Fruit fly (Drosophila melanogaster) whole organism, embryonic: ENCODE measurements around the gene ppk20.

ENCODE experiments used
- CG1024 ChIP-seq: fragments of 200-800 bp; sonication (Bioruptor generic); IDR thresholded peaks from 2 replicates; pipeline ENCODE4 v1.3.6; 2022; ENCODE audit warnings: missing biosample characterization, missing genetic modification characterization
- CG10321 ChIP-seq: fragments of 200-800 bp; sonication (Bioruptor generic); IDR thresholded peaks from 2 replicates; pipeline ENCODE4 v1.3.6; 2022; ENCODE audit warnings: missing biosample characterization, missing genetic modification characterization
- CG10543 ChIP-seq: fragments of 200-800 bp; sonication (Bioruptor generic); optimal IDR thresholded peaks from 3 replicates; lab custom pipeline; 2017; ENCODE audit warnings: missing biosample characterization, mild to moderate bottlenecking, missing genetic modification characterization, moderate library complexity
- CG11093 ChIP-seq: fragments of 200-800 bp; sonication (Bioruptor generic); IDR thresholded peaks from 3 replicates; pipeline ENCODE4 v1.3.6; 2022; ENCODE audit warnings: missing biosample characterization, missing genetic modification characterization
- CG13296 ChIP-seq: fragments of 200-800 bp; sonication (Bioruptor generic); optimal IDR thresholded peaks from 3 replicates; lab custom pipeline; 2018; ENCODE audit warnings: missing biosample characterization, mild to moderate bottlenecking, missing genetic modification characterization
- CG18011 ChIP-seq: fragments of 200-800 bp; sonication (Bioruptor generic); optimal IDR thresholded peaks from 2 replicates; lab custom pipeline; 2017; ENCODE audit warnings: missing biosample characterization, missing genetic modification characterization, mild to moderate bottlenecking, moderate library complexity, missing genotype
- CG1832 ChIP-seq: fragments of 200-800 bp; sonication (Bioruptor generic); optimal IDR thresholded peaks from 2 replicates; lab custom pipeline; 2017; ENCODE audit warnings: missing biosample characterization, mild to moderate bottlenecking, missing genetic modification characterization, inconsistent platforms
- CG2129 ChIP-seq: fragments of 200-800 bp; sonication (Bioruptor generic); IDR thresholded peaks from 2 replicates; pipeline ENCODE4 v1.3.6; 2022; ENCODE audit warnings: missing biosample characterization, missing genetic modification characterization; ENCODE audit not compliant: partially characterized antibody
- CG2712 ChIP-seq: fragments of 200-800 bp; optimal IDR thresholded peaks from 3 replicates; lab custom pipeline; 2019; ENCODE audit warnings: missing biosample characterization, mild to moderate bottlenecking, missing genetic modification characterization, moderate library complexity
- CG3163 ChIP-seq: fragments of 200-800 bp; sonication (Bioruptor generic); optimal IDR thresholded peaks from 3 replicates; lab custom pipeline; 2016; ENCODE audit warnings: missing biosample characterization, missing genetic modification characterization
- CG34224 ChIP-seq: fragments of 200-800 bp; sonication (Bioruptor generic); IDR thresholded peaks from 3 replicates; pipeline ENCODE4 v1.3.6; 2022; ENCODE audit warnings: missing biosample characterization, missing genetic modification characterization; ENCODE audit not compliant: partially characterized antibody
- CG6683 ChIP-seq: fragments of 200-800 bp; sonication (Bioruptor generic); optimal IDR thresholded peaks from 2 replicates; lab custom pipeline; 2017; ENCODE audit warnings: missing biosample characterization, mild to moderate bottlenecking, missing genetic modification characterization, missing genetic modification reagents
- CG8281 ChIP-seq: fragments of 200-800 bp; sonication (Bioruptor generic); optimal IDR thresholded peaks from 2 replicates; lab custom pipeline; 2018; ENCODE audit warnings: missing biosample characterization, mild to moderate bottlenecking, missing genetic modification characterization, moderate library complexity
- CG9609 ChIP-seq: fragments of 200-800 bp; sonication (Bioruptor generic); optimal IDR thresholded peaks from 3 replicates; lab custom pipeline; 2016; ENCODE audit warnings: missing biosample characterization, missing genetic modification characterization
- CG9797 ChIP-seq: fragments of 200-800 bp; sonication (Bioruptor generic); optimal IDR thresholded peaks from 3 replicates; lab custom pipeline; 2018; ENCODE audit warnings: missing biosample characterization, mild to moderate bottlenecking, missing genetic modification characterization
- Chrac-16 ChIP-seq: fragments of 200-800 bp; sonication (Bioruptor generic); optimal IDR thresholded peaks from 3 replicates; lab custom pipeline; 2016; ENCODE audit warnings: missing biosample characterization, missing genetic modification characterization
- CkIIα-i1 ChIP-seq: fragments of 200-800 bp; sonication (Bioruptor generic); IDR thresholded peaks from 2 replicates; pipeline ENCODE4 v1.3.6; 2022; ENCODE audit warnings: missing biosample characterization, missing genetic modification characterization
- Fer2 ChIP-seq: fragments of 200-800 bp; sonication (Bioruptor generic); optimal IDR thresholded peaks from 2 replicates; lab custom pipeline; 2018; ENCODE audit warnings: missing biosample characterization, mild to moderate bottlenecking, missing genetic modification characterization, moderate library complexity
- Hey ChIP-seq: fragments of 200-800 bp; sonication (Bioruptor generic); optimal IDR thresholded peaks from 3 replicates; lab custom pipeline; 2018; ENCODE audit warnings: missing biosample characterization, mild to moderate bottlenecking, missing genetic modification characterization
- HmgD ChIP-seq: fragments of 200-800 bp; sonication (Bioruptor generic); optimal IDR thresholded peaks from 3 replicates; lab custom pipeline; 2016; ENCODE audit warnings: missing biosample characterization, missing genetic modification characterization
- Jarid2 ChIP-seq: fragments of 200-800 bp; sonication (Bioruptor generic); optimal IDR thresholded peaks from 3 replicates; lab custom pipeline; 2017; ENCODE audit warnings: mild to moderate bottlenecking, missing biosample characterization, missing genetic modification reagents, missing genetic modification characterization
- Lhr ChIP-seq: fragments of 200-800 bp; sonication (Bioruptor generic); optimal IDR thresholded peaks from 3 replicates; lab custom pipeline; 2017; ENCODE audit warnings: mild to moderate bottlenecking, missing biosample characterization, missing genetic modification reagents, missing genetic modification characterization
- Mrtf ChIP-seq: fragments of 200-800 bp; sonication (Bioruptor generic); IDR thresholded peaks from 3 replicates; pipeline ENCODE4 v1.3.6; 2022; ENCODE audit warnings: missing biosample characterization, missing genetic modification characterization
- NfI ChIP-seq: fragments of 200-800 bp; sonication (Bioruptor generic); optimal IDR thresholded peaks from 3 replicates; lab custom pipeline; 2018; ENCODE audit warnings: missing biosample characterization, mild to moderate bottlenecking, missing genetic modification characterization, moderate library complexity
- Ravus ChIP-seq: fragments of 200-800 bp; sonication (Bioruptor generic); IDR thresholded peaks from 2 replicates; pipeline ENCODE4 v1.3.6; 2022; ENCODE audit warnings: missing biosample characterization, missing genetic modification characterization
- Stat92E ChIP-seq, 3 experiments: fragments of >200 bp in 2 of 3; fragments of 200-800 bp in 1 of 3; sonication (Bioruptor generic) in 1 of 3; optimal IDR thresholded peaks; 2 replicates each; lab custom pipeline; 2017 to 2019; ENCODE audit warnings: missing biosample characterization in 3 of 3, missing genetic modification characterization in 3 of 3, mild to moderate bottlenecking in 1 of 3, moderate library complexity in 1 of 3
- Vsx1 ChIP-seq: fragments of 200-800 bp; sonication (Bioruptor generic); optimal IDR thresholded peaks from 2 replicates; lab custom pipeline; 2017; ENCODE audit warnings: missing biosample characterization, mild to moderate bottlenecking, missing genetic modification characterization, missing genetic modification reagents
- YL-1 ChIP-seq: fragments of 200-800 bp; sonication (Bioruptor generic); optimal IDR thresholded peaks from 3 replicates; lab custom pipeline; 2017; ENCODE audit warnings: missing biosample characterization, mild to moderate bottlenecking, missing genetic modification characterization
- ara ChIP-seq: fragments of 200-800 bp; sonication (Bioruptor generic); IDR thresholded peaks from 2 replicates; pipeline ENCODE4 v1.3.6; 2022; ENCODE audit warnings: missing biosample characterization, missing genetic modification characterization
- ase ChIP-seq: fragments of 200-800 bp; sonication (Bioruptor generic); IDR thresholded peaks from 3 replicates; pipeline ENCODE4 v1.3.6; 2022; ENCODE audit warnings: missing biosample characterization, missing genetic modification characterization
- bowl ChIP-seq: fragments of 200-800 bp; sonication (Bioruptor generic); IDR thresholded peaks from 2 replicates; pipeline ENCODE4 v1.3.6; 2022; ENCODE audit warnings: missing biosample characterization, missing genetic modification characterization
- br ChIP-seq: fragments of >200 bp; optimal IDR thresholded peaks from 2 replicates; lab custom pipeline; 2017
- dm ChIP-seq: fragments of 200-800 bp; sonication (Bioruptor generic); optimal IDR thresholded peaks from 3 replicates; lab custom pipeline; 2016; ENCODE audit warnings: missing biosample characterization, missing genetic modification characterization
- ems ChIP-seq: fragments of 200-800 bp; sonication (Bioruptor generic); optimal IDR thresholded peaks from 3 replicates; lab custom pipeline; 2016; ENCODE audit warnings: missing biosample characterization, missing genetic modification characterization
- fd102C ChIP-seq: fragments of 200-800 bp; sonication (Bioruptor generic); optimal IDR thresholded peaks from 2 replicates; lab custom pipeline; 2018; ENCODE audit warnings: missing biosample characterization, mild to moderate bottlenecking, missing genetic modification characterization, moderate library complexity
- fru ChIP-seq: fragments of >200 bp; optimal IDR thresholded peaks from 2 replicates; lab custom pipeline; 2017
- kay ChIP-seq: fragments of 200-800 bp; sonication (Bioruptor generic); optimal IDR thresholded peaks from 2 replicates; lab custom pipeline; 2016; ENCODE audit warnings: missing biosample characterization, missing genetic modification characterization
- kni ChIP-seq: fragments of 200-800 bp; sonication (Bioruptor generic); optimal IDR thresholded peaks from 3 replicates; lab custom pipeline; 2017; ENCODE audit warnings: mild to moderate bottlenecking, missing biosample characterization, missing genetic modification reagents, missing genetic modification characterization
- nerfin-1 ChIP-seq: fragments of 200-800 bp; sonication (Bioruptor generic); optimal IDR thresholded peaks from 3 replicates; lab custom pipeline; 2019; ENCODE audit warnings: missing biosample characterization, mild to moderate bottlenecking, missing genetic modification characterization, moderate library complexity
- onecut ChIP-seq: fragments of 200-800 bp; sonication (Bioruptor generic); IDR thresholded peaks from 2 replicates; pipeline ENCODE4 v1.3.6; 2022; ENCODE audit warnings: missing biosample characterization, missing genetic modification characterization
- psq ChIP-seq: fragments of 200-800 bp; sonication (Bioruptor generic); optimal IDR thresholded peaks from 2 replicates; lab custom pipeline; 2017; ENCODE audit warnings: missing biosample characterization, missing genetic modification characterization
- ranshi ChIP-seq: fragments of 200-800 bp; sonication (Bioruptor generic); IDR thresholded peaks from 2 replicates; pipeline ENCODE4 v1.3.6; 2022; ENCODE audit warnings: missing biosample characterization, missing genetic modification characterization
- sc ChIP-seq, 3 experiments: fragments of >200 bp in 2 of 3; fragments of 200-800 bp in 1 of 3; sonication (Bioruptor generic) in 1 of 3; optimal IDR thresholded peaks; 2 replicates in 2 of 3; 3 replicates in 1 of 3; lab custom pipeline; 2017; ENCODE audit warnings: mild to moderate bottlenecking in 1 of 3, missing biosample characterization in 1 of 3, missing genetic modification characterization in 1 of 3, missing genetic modification reagents in 1 of 3
- sim ChIP-seq: fragments of 200-800 bp; sonication (Bioruptor generic); IDR thresholded peaks from 2 replicates; pipeline ENCODE4 v1.3.6; 2022; ENCODE audit warnings: missing biosample characterization, missing genetic modification characterization
- sisA ChIP-seq: fragments of 200-800 bp; sonication (Bioruptor generic); IDR thresholded peaks from 2 replicates; pipeline ENCODE4 v1.3.6; 2022; ENCODE audit warnings: missing biosample characterization, missing genetic modification characterization
- slou ChIP-seq: fragments of 200-800 bp; sonication (Bioruptor generic); optimal IDR thresholded peaks from 3 replicates; lab custom pipeline; 2016; ENCODE audit warnings: missing biosample characterization, missing genetic modification characterization
- slp2 ChIP-seq: fragments of 200-800 bp; sonication (Bioruptor generic); optimal IDR thresholded peaks from 2 replicates; lab custom pipeline; 2016; ENCODE audit warnings: missing biosample characterization, missing genetic modification characterization
- sqz ChIP-seq: fragments of 200-800 bp; sonication (Bioruptor generic); optimal IDR thresholded peaks from 3 replicates; lab custom pipeline; 2018; ENCODE audit warnings: missing biosample characterization, mild to moderate bottlenecking, missing genetic modification characterization
- stc ChIP-seq: fragments of 200-800 bp; sonication (Bioruptor generic); IDR thresholded peaks from 2 replicates; pipeline ENCODE4 v1.3.6; 2022; ENCODE audit warnings: missing biosample characterization, missing genetic modification characterization
- zen2 ChIP-seq: fragments of 200-800 bp; sonication (Bioruptor generic); IDR thresholded peaks from 3 replicates; pipeline ENCODE4 v1.3.6; 2022; ENCODE audit warnings: missing biosample characterization, missing genetic modification characterization; ENCODE audit not compliant: partially characterized antibody

The ppk20 gene

dm6 chr3R:29716782-29717317 is 48.2 kb upstream of the ppk20 start, which contains the start of gene Obp99b (continued):
- peak; percentile 70 for TF ChIP-seq dm (GFP tag; lab: Kevin White, UChicago)
- TF ChIP-seq NfI: peak; percentile 91
- no peak for TF ChIP-seq CG1832 (GFP tag; lab: Kevin White, UChicago)
- 0 out of 2 replicates have a peak, but pooled peaks have one; percentile 18 for TF ChIP-seq CkIIα-i1
- TF ChIP-seq sim (GFP tag; lab: Robert Waterston, UW): peak; percentile 74; the same call in 1 of the 2 replicates
- TF ChIP-seq CG13296 (GFP tag; lab: Kevin White, UChicago): peak; percentile 75
- peak; percentile 64 for TF ChIP-seq CG8281 (tag; lab: Kevin White, UChicago)
- TF ChIP-seq ranshi (GFP tag; lab: Robert Waterston, UW): peak; percentile 69
- peak; percentile 73 for TF ChIP-seq Jarid2
- peak; percentile 85 for TF ChIP-seq sqz (GFP tag; lab: Kevin White, UChicago)
- TF ChIP-seq CG10321 (GFP tag; lab: Robert Waterston, UW): no peak
- peak; percentile 85; the same call in 2 of the 3 replicates for TF ChIP-seq Mrtf
- peak; percentile 64 for TF ChIP-seq ems (GFP tag; lab: Kevin White, UChicago)
- peak; percentile 61 for TF ChIP-seq sisA (GFP tag; lab: Robert Waterston, UW)
- peak; percentile 76 for TF ChIP-seq CG9609 (GFP tag; lab: Kevin White, UChicago)
- TF ChIP-seq slou (GFP tag; lab: Kevin White, UChicago): no peak
- TF ChIP-seq Stat92E (GFP tag; optimal IDR thresholded peaks at IDR 0.05; lab: Kevin White, UChicago): no peak
- TF ChIP-seq sc (optimal IDR thresholded peaks at IDR 0.05; lab: Kevin White, UChicago): no peak
- peak; percentile 80 for TF ChIP-seq sc (GFP tag; optimal IDR thresholded peaks at IDR 0.05; lab: Kevin White, UChicago)
- peak; percentile 75 for TF ChIP-seq Lhr (GFP tag; lab: Kevin White, UChicago)
- TF ChIP-seq zen2 (GFP tag; lab: Robert Waterston, UW): no peak
- peak; percentile 51 for TF ChIP-seq Hey (tag; lab: Kevin White, UChicago)
- peak; percentile 92 for TF ChIP-seq onecut
- TF ChIP-seq br: no peak
- TF ChIP-seq nerfin-1 (tag; lab: Kevin White, UChicago): peak; percentile 51
- TF ChIP-seq slp2 (GFP tag; lab: Kevin White, UChicago): peak; percentile 79
- TF ChIP-seq fru (lab: Kevin White, UChicago): no peak
- no peak for TF ChIP-seq kay (GFP tag; lab: Kevin White, UChicago)
- peak; percentile 75 for TF ChIP-seq Chrac-16 (GFP tag; lab: Kevin White, UChicago)
- TF ChIP-seq CG6683 (GFP tag; lab: Kevin White, UChicago): no peak
- TF ChIP-seq CG2712 (tag; lab: Kevin White, UChicago): peak; percentile 70
- TF ChIP-seq HmgD (GFP tag; lab: Kevin White, UChicago): peak; percentile 80
- TF ChIP-seq Ravus (GFP tag; lab: Robert Waterston, UW): peak; percentile 2; the same call in 1 of the 2 replicates
- peak; percentile 77 for TF ChIP-seq stc (GFP tag; lab: Robert Waterston, UW)
- peak; percentile 84; the same call in 2 of the 3 replicates for TF ChIP-seq ase (GFP tag; lab: Robert Waterston, UW)
- peak; percentile 73 for TF ChIP-seq fd102C (GFP tag; lab: Kevin White, UChicago)
- TF ChIP-seq bowl (GFP tag; lab: Robert Waterston, UW): peak; percentile 63; the same call in 1 of the 2 replicates
- peak; percentile 17; the same call in 1 of the 3 replicates for TF ChIP-seq CG34224 (GFP tag; lab: Robert Waterston, UW)
- TF ChIP-seq CG1024 (GFP tag; lab: Robert Waterston, UW): peak; percentile 83
- peak; percentile 69 for TF ChIP-seq Vsx1
- peak; percentile 52 for TF ChIP-seq kni
- TF ChIP-seq Fer2: peak; percentile 48
- no peak for TF ChIP-seq CG9797
- TF ChIP-seq psq (GFP tag; lab: Kevin White, UChicago): no peak
- peak; percentile 56; the same call in 2 of the 3 replicates for TF ChIP-seq CG11093 (GFP tag; lab: Robert Waterston, UW)
- TF ChIP-seq CG18011 (GFP tag; lab: Kevin White, UChicago): peak; percentile 62
- TF ChIP-seq CG10543: peak; percentile 63
- peak; percentile 52 for TF ChIP-seq YL-1 (GFP tag; lab: Kevin White, UChicago)
- TF ChIP-seq ara (GFP tag; lab: Robert Waterston, UW): peak; percentile 77
- TF ChIP-seq CG3163 (GFP tag; lab: Kevin White, UChicago): peak; percentile 20
- no peak for TF ChIP-seq CG2129 (GFP tag; lab: Robert Waterston, UW)
